Worm (Caenorhabditis elegans): ENCODE results near the gene jmjd-5.

The jmjd-5 gene

DNA sequence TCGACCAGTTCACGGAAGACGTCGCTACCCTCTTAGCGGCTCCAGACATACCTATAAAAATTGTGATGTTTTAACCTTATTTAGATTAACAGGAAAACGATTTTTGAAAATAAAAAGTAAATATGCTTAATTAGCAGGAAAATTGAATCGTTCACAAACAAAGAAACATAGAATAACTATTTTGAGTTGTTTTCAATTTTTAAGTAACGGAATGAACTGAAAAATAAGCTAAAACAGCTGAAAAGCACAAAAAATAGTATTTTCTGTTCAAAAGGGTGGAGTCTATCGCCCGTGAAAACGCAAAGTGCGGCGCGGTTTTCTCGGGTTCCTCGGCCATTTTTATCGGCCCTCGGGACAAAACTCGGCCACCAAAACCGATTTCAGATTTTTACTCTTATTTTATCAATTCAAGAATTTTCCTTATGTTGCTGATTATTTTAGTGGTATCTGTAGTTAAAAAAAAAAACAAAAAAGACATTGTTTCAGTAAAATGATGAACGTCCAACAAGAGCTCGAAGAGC, 3.4 kb upstream of the jmjd-5 start, which contains the start of the genes atp-5 and lmtr-3 (continued):
- TF ChIP-seq F26F4.8 (GFP tag; conservative IDR thresholded peaks at IDR 0.05) (no peak), lin-13 (GFP tag; optimal IDR thresholded peaks at IDR 0.05) (peak; percentile 43), zfp-3 (GFP tag; conservative IDR thresholded peaks at IDR 0.05) (0 out of 2 replicates have a peak, but pooled peaks have one; percentile 12), F44E2.7 (GFP tag; IDR thresholded peaks at IDR 0.05) (no peak), lin-38 (GFP tag; IDR thresholded peaks at IDR 0.05) (peak; percentile 76), R02D3.7 (tag; optimal IDR thresholded peaks at IDR 0.05) (no peak), spr-1 (tag; optimal IDR thresholded peaks at IDR 0.05) (no peak), ceh-28 (tag; optimal IDR thresholded peaks at IDR 0.05) (no peak), mep-1 (tag; optimal IDR thresholded peaks at IDR 0.05) (peak; percentile 81), nhr-6 (tag; optimal IDR thresholded peaks at IDR 0.05) (peak; percentile 68), aha-1 (tag) (peak; percentile 16), pha-4 (GFP tag; IDR thresholded peaks at IDR 0.05) (0 out of 2 replicates have a peak, but pooled peaks have one; percentile 14), pha-4 (tag; optimal IDR thresholded peaks at IDR 0.05) (no peak), cey-2 (tag; optimal IDR thresholded peaks at IDR 0.05; ENCODE audit: borderline replicate concordance, insufficient read depth) (no peak), dmd-8 (GFP tag; IDR thresholded peaks at IDR 0.05) (no peak), tag-97 (GFP tag; IDR thresholded peaks at IDR 0.05) (0 out of 2 replicates have a peak, but pooled peaks have one; percentile 23), rbr-2 (tag; optimal IDR thresholded peaks at IDR 0.05) (peak; percentile 57), F49E8.2 (tag; optimal IDR thresholded peaks at IDR 0.05; ENCODE audit: borderline replicate concordance) (peak; percentile 9), Y75B8A.6 (GFP tag; IDR thresholded peaks at IDR 0.05) (no peak), ztf-11 (tag; optimal IDR thresholded peaks at IDR 0.05) (no peak), Y48G9A.11 (GFP tag; IDR thresholded peaks at IDR 0.05) (peak; percentile 43; the same call in 1 of the 2 replicates), php-3 (GFP tag; IDR thresholded peaks at IDR 0.05) (no peak), T20F7.1 (GFP tag; optimal IDR thresholded peaks at IDR 0.05) (peak; percentile 68), dmd-6 (GFP tag; IDR thresholded peaks at IDR 0.05) (peak; percentile 85)

DNA sequence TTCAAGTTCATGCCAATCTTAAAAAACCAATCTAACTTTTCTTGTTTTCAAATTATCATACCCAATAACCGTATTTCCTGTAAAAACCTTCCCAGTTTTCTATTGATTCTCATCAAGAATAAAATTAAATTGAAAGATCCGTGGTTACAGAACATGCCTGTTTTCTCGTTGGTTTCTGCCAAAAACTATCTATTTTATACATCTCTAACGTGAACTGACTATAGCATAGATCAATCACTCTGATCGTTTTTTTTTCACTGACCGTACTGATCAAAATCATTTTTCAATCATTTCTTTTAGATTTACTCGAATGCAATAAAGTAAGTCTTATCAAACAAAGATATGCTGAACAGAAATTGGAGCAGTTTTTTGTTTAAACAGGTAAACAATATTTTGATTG, 2.4 kb upstream of the jmjd-5 start, which contains the start of gene C06H2.2:
Gene C06H2.2, plus strand, starts transcription at position 301 of the 400 bp plus-strand sequence.
- TF ChIP-seq pqm-1 (tag; optimal IDR thresholded peaks at IDR 0.05), result no peak
- TF ChIP-seq T20F7.1 (GFP tag; optimal IDR thresholded peaks at IDR 0.05), result peak; percentile 48

DNA sequence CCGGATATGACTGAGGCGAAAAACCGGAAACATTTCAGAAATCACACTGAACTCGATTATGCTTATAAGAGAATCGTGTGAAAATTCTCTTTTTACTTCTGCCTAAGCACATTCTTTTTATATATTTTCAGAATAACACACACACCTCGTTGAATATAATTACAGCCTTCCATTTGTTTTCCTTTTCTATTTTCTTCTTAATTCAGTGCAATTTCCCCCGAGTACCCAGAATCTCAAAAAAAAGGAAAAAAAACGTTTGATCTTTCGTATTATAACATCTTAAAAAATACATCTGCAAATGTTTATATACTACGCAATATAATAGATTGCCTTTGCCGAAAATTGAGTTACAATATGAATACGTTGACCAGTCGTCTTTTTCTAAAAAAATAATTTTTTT, 4.5 kb downstream of the jmjd-5 start:
- no peak for TF ChIP-seq nhr-10 (tag; optimal IDR thresholded peaks at IDR 0.05)
- no peak for TF ChIP-seq F37D6.2 (tag; optimal IDR thresholded peaks at IDR 0.05)
- TF ChIP-seq gei-8 (GFP tag; optimal IDR thresholded peaks at IDR 0.05), result no peak
- peak; percentile 70 for TF ChIP-seq aha-1 (tag)
- TF ChIP-seq arid-1 (GFP tag; conservative IDR thresholded peaks at IDR 0.05), result no peak
- no peak for TF ChIP-seq ZK546.5 (tag; optimal IDR thresholded peaks at IDR 0.05)

DNA sequence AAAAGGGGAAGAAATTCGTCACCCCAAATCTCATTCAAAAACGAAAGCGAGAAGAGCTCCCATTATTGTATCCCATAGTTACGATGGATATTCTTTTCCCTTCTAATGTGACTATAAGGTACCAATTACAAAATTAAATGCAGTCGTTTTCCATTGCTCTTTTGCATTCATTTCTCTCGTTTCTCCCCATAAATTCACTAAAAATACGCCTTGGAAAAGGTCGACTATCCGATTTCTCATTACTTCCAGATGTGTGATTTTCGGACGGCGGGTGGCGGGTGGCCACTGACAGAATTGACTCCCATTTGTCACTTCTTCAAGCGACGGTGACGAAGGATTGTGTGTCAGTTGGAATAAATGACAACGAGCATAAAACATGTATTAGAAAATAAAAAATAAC, 6.2 kb downstream of the jmjd-5 start:
- no peak for TF ChIP-seq mdl-1 (tag; optimal IDR thresholded peaks at IDR 0.05)
- no peak for TF ChIP-seq daf-16 (GFP tag; optimal IDR thresholded peaks at IDR 0.05)
- no peak for TF ChIP-seq daf-16 (tag; optimal IDR thresholded peaks at IDR 0.05)
- no peak for TF ChIP-seq lin-15B (tag; optimal IDR thresholded peaks at IDR 0.05)
- no peak for TF ChIP-seq ama-1 (optimal IDR thresholded peaks at IDR 0.05)
- no peak for TF ChIP-seq egl-43 (GFP tag; IDR thresholded peaks at IDR 0.05)
- no peak for TF ChIP-seq nhr-28 (tag; optimal IDR thresholded peaks at IDR 0.05)
- no peak for TF ChIP-seq spr-3 (GFP tag; optimal IDR thresholded peaks at IDR 0.05)
- TF ChIP-seq gei-8 (GFP tag; optimal IDR thresholded peaks at IDR 0.05), result no peak
- TF ChIP-seq jun-1 (tag; optimal IDR thresholded peaks at IDR 0.05), result no peak
